Worm (Caenorhabditis elegans) whole organism, L3 larva: ENCODE data around the gene nekl-3.
A peak's percentile ranks its signal among the peaks of the same experiment; 100 is the strongest.

Experiments
- R02D3.7 ChIP-seq: fragments of 150-350 bp; optimal IDR thresholded peaks from 2 replicates; lab custom pipeline; 2014; ENCODE audit warnings: missing biosample characterization, missing genetic modification characterization
- ZK546.5 ChIP-seq: sonication (generic microtip); optimal IDR thresholded peaks from 2 replicates; lab custom pipeline; 2017; ENCODE audit warnings: missing biosample characterization, missing genetic modification characterization
- aly-2 ChIP-seq: fragments of 150-350 bp; optimal IDR thresholded peaks from 2 replicates; lab custom pipeline; 2014; ENCODE audit warnings: missing biosample characterization, missing genetic modification characterization
- ama-1 ChIP-seq: fragments of 150-350 bp; optimal IDR thresholded peaks from 2 replicates; lab custom pipeline; 2018
- ceh-16 ChIP-seq: sonication (generic microtip); optimal IDR thresholded peaks from 2 replicates; lab custom pipeline; 2017; ENCODE audit warnings: missing biosample characterization, missing genetic modification characterization
- ceh-28 ChIP-seq: fragments of 150-350 bp; optimal IDR thresholded peaks from 2 replicates; lab custom pipeline; 2014; ENCODE audit warnings: missing biosample characterization, missing genetic modification reagents, missing genetic modification characterization
- ceh-82 ChIP-seq: fragments of 150-350 bp; optimal IDR thresholded peaks from 2 replicates; lab custom pipeline; 2014; ENCODE audit warnings: missing biosample characterization, missing genetic modification characterization
- ceh-9 ChIP-seq: sonication (generic microtip); optimal IDR thresholded peaks from 2 replicates; lab custom pipeline; 2018; ENCODE audit warnings: missing biosample characterization, missing genetic modification characterization
- daf-12 ChIP-seq: fragments of 150-350 bp; optimal IDR thresholded peaks from 2 replicates; lab custom pipeline; 2014; ENCODE audit warnings: missing biosample characterization, missing genetic modification reagents, missing genetic modification characterization
- egl-27 ChIP-seq: sonication (generic microtip); optimal IDR thresholded peaks from 4 replicates; lab custom pipeline; 2017; ENCODE audit warnings: missing biosample characterization, missing genetic modification reagents, missing genetic modification characterization
- egl-5 ChIP-seq: fragments of 150-350 bp; optimal IDR thresholded peaks from 2 replicates; lab custom pipeline; 2017; ENCODE audit warnings: missing biosample characterization, missing genetic modification reagents, missing genetic modification characterization, inconsistent platforms
- elt-1 ChIP-seq: fragments of 150-350 bp; optimal IDR thresholded peaks from 2 replicates; lab custom pipeline; 2014; ENCODE audit warnings: missing biosample characterization, missing genetic modification characterization
- elt-2 ChIP-seq: sonication (generic microtip); optimal IDR thresholded peaks from 2 replicates; lab custom pipeline; 2016; ENCODE audit warnings: missing genetic modification reagents, mild to moderate bottlenecking, missing genetic modification characterization, missing compliant biosample characterization
- elt-3 ChIP-seq, 3 experiments: fragments of 150-350 bp in 1 of 3; sonication (generic microtip) in 2 of 3; optimal IDR thresholded peaks; 2 replicates in 2 of 3; 4 replicates in 1 of 3; lab custom pipeline; 2014 to 2017; ENCODE audit warnings: missing biosample characterization in 3 of 3, missing genetic modification characterization in 3 of 3
- eor-1 ChIP-seq, 2 experiments: fragments of 150-350 bp; optimal IDR thresholded peaks; 2 replicates each; lab custom pipeline; 2014 to 2018; ENCODE audit warnings: missing biosample characterization in 2 of 2, missing genetic modification characterization in 2 of 2
- fkh-10 ChIP-seq: sonication (generic microtip); optimal IDR thresholded peaks from 2 replicates; lab custom pipeline; 2017; ENCODE audit warnings: missing biosample characterization, missing genetic modification reagents, missing genetic modification characterization
- fkh-2 ChIP-seq: fragments of 150-350 bp; optimal IDR thresholded peaks from 2 replicates; lab custom pipeline; 2014; ENCODE audit warnings: missing biosample characterization, missing genetic modification reagents, missing genetic modification characterization
- fos-1 ChIP-seq: fragments of 150-350 bp; optimal IDR thresholded peaks from 2 replicates; lab custom pipeline; 2014; ENCODE audit warnings: missing biosample characterization, missing genetic modification characterization
- hmg-11 ChIP-seq: sonication (generic microtip); optimal IDR thresholded peaks from 2 replicates; lab custom pipeline; 2016; ENCODE audit warnings: missing genetic modification characterization, missing compliant biosample characterization
- jun-1 ChIP-seq: fragments of 150-350 bp; optimal IDR thresholded peaks from 2 replicates; lab custom pipeline; 2014; ENCODE audit warnings: missing biosample characterization, missing genetic modification reagents, missing genetic modification characterization
- lin-15B ChIP-seq: fragments of 150-350 bp; optimal IDR thresholded peaks from 2 replicates; lab custom pipeline; 2014; ENCODE audit warnings: missing biosample characterization, missing genetic modification characterization
- lin-39 ChIP-seq: fragments of 150-350 bp; optimal IDR thresholded peaks from 2 replicates; lab custom pipeline; 2018; ENCODE audit warnings: missing biosample characterization, missing genetic modification reagents, missing genetic modification characterization
- lsy-12 ChIP-seq: sonication (generic microtip); optimal IDR thresholded peaks from 2 replicates; lab custom pipeline; 2016; ENCODE audit warnings: mild to moderate bottlenecking, missing genetic modification characterization, missing compliant biosample characterization
- mdl-1 ChIP-seq: fragments of 150-350 bp; optimal IDR thresholded peaks from 2 replicates; lab custom pipeline; 2014; ENCODE audit warnings: missing biosample characterization, missing genetic modification characterization
- mml-1 ChIP-seq: fragments of 150-350 bp; sonication (generic microtip); optimal IDR thresholded peaks from 3 replicates; lab custom pipeline; 2014; ENCODE audit warnings: missing biosample characterization, missing genetic modification characterization
- nfya-1 ChIP-seq: sonication (generic microtip); optimal IDR thresholded peaks from 2 replicates; lab custom pipeline; 2017; ENCODE audit warnings: missing genetic modification characterization, mild to moderate bottlenecking, missing compliant biosample characterization, antibody characterized with exemption, moderate library complexity; ENCODE audit not compliant: insufficient read depth
- nhr-11 ChIP-seq: fragments of 150-350 bp; optimal IDR thresholded peaks from 2 replicates; lab custom pipeline; 2014; ENCODE audit warnings: missing biosample characterization, missing genetic modification characterization
- nhr-12 ChIP-seq: fragments of 150-350 bp; optimal IDR thresholded peaks from 2 replicates; lab custom pipeline; 2014; ENCODE audit warnings: missing biosample characterization, missing genetic modification characterization
- nhr-23 ChIP-seq: fragments of 150-350 bp; optimal IDR thresholded peaks from 2 replicates; lab custom pipeline; 2014; ENCODE audit warnings: missing biosample characterization, missing genetic modification reagents, missing genetic modification characterization
- nhr-237 ChIP-seq: fragments of 150-350 bp; optimal IDR thresholded peaks from 2 replicates; lab custom pipeline; 2014; ENCODE audit warnings: missing biosample characterization, missing genetic modification characterization
- nhr-25 ChIP-seq: sonication (generic microtip); optimal IDR thresholded peaks from 2 replicates; lab custom pipeline; 2017; ENCODE audit warnings: missing biosample characterization, missing genetic modification characterization
- nhr-28 ChIP-seq: fragments of 150-350 bp; optimal IDR thresholded peaks from 2 replicates; lab custom pipeline; 2014; ENCODE audit warnings: missing biosample characterization, missing genetic modification characterization
- nhr-43 ChIP-seq: sonication (generic microtip); optimal IDR thresholded peaks from 2 replicates; lab custom pipeline; 2016; ENCODE audit warnings: mild to moderate bottlenecking, missing genetic modification characterization, missing compliant biosample characterization; ENCODE audit not compliant: poor library complexity, severe bottlenecking
- nhr-67 ChIP-seq: fragments of 150-350 bp; optimal IDR thresholded peaks from 2 replicates; lab custom pipeline; 2014; ENCODE audit warnings: missing biosample characterization, missing genetic modification characterization
- nhr-76 ChIP-seq: fragments of 150-350 bp; sonication (generic microtip); optimal IDR thresholded peaks from 5 replicates; lab custom pipeline; 2014; ENCODE audit warnings: missing biosample characterization, missing genetic modification characterization
- nhr-77 ChIP-seq: fragments of 150-350 bp; optimal IDR thresholded peaks from 2 replicates; lab custom pipeline; 2014; ENCODE audit warnings: missing biosample characterization, missing genetic modification characterization
- pha-4 ChIP-seq: fragments of 150-350 bp; optimal IDR thresholded peaks from 2 replicates; lab custom pipeline; 2014; ENCODE audit warnings: missing biosample characterization, missing genetic modification reagents, missing genetic modification characterization
- pqm-1 ChIP-seq: fragments of 150-350 bp; optimal IDR thresholded peaks from 2 replicates; lab custom pipeline; 2017; ENCODE audit warnings: missing biosample characterization, missing genetic modification characterization, inconsistent platforms
- sea-2 ChIP-seq: fragments of 150-350 bp; sonication (generic microtip); optimal IDR thresholded peaks from 4 replicates; lab custom pipeline; 2014; ENCODE audit warnings: missing biosample characterization, missing genetic modification reagents, missing genetic modification characterization
- skn-1 ChIP-seq: fragments of 150-350 bp; optimal IDR thresholded peaks from 2 replicates; lab custom pipeline; 2014; ENCODE audit warnings: missing biosample characterization, missing genetic modification characterization
- snpc-4 ChIP-seq: fragments of 150-350 bp; optimal IDR thresholded peaks from 2 replicates; lab custom pipeline; 2014; ENCODE audit warnings: missing biosample characterization, missing genetic modification characterization
- tbx-2 ChIP-seq: sonication (generic microtip); optimal IDR thresholded peaks from 2 replicates; lab custom pipeline; 2016; ENCODE audit warnings: mild to moderate bottlenecking, missing genetic modification characterization, missing compliant biosample characterization
- unc-39 ChIP-seq: sonication (generic microtip); optimal IDR thresholded peaks from 4 replicates; lab custom pipeline; 2017; ENCODE audit warnings: missing biosample characterization, missing genetic modification characterization
- unc-62 ChIP-seq: fragments of 150-350 bp; sonication (generic microtip); optimal IDR thresholded peaks from 4 replicates; lab custom pipeline; 2014; ENCODE audit warnings: missing biosample characterization, missing genetic modification reagents, missing genetic modification characterization
- zag-1 ChIP-seq: fragments of 150-350 bp; optimal IDR thresholded peaks from 2 replicates; lab custom pipeline; 2014; ENCODE audit warnings: missing biosample characterization, missing genetic modification characterization
- ztf-11 ChIP-seq: fragments of 150-350 bp; optimal IDR thresholded peaks from 2 replicates; lab custom pipeline; 2014; ENCODE audit warnings: missing biosample characterization, missing genetic modification characterization
- ztf-4 ChIP-seq: fragments of 150-350 bp; optimal IDR thresholded peaks from 2 replicates; lab custom pipeline; 2014; ENCODE audit warnings: missing biosample characterization, missing genetic modification characterization

nekl-3 gene

ce11 chrX:12425427-12425826, 34.1 kb upstream of the nekl-3 start, which contains the start of gene T24D3.2:
T24D3.2 (plus strand) TSS chrX:12425730.
- TF ChIP-seq ceh-28 (tag; lab: Kevin White, UChicago) (peak; percentile 61), nhr-11 (tag; lab: Kevin White, UChicago) (no peak), fos-1 (tag; lab: Kevin White, UChicago) (no peak), sea-2 (GFP tag; lab: Kevin White, UChicago) (no peak), unc-39 (tag; lab: Kevin White, UChicago) (no peak), nhr-23 (tag; lab: Kevin White, UChicago) (peak; percentile 80), elt-1 (tag; lab: Kevin White, UChicago) (no peak), nhr-76 (tag; lab: Kevin White, UChicago) (peak; percentile 80), zag-1 (tag; lab: Kevin White, UChicago) (no peak), tbx-2 (tag; lab: Kevin White, UChicago) (peak; percentile 30), pha-4 (no peak), skn-1 (tag; lab: Kevin White, UChicago) (no peak), nfya-1 (tag; lab: Kevin White, UChicago) (no peak), ztf-11 (tag; lab: Kevin White, UChicago) (no peak), elt-3 (tag; optimal IDR thresholded peaks at IDR 0.05; lab: Kevin White, UChicago) (peak; percentile 42 to 88 (median 53)), R02D3.7 (peak; percentile 18), nhr-12 (no peak), eor-1 (tag; optimal IDR thresholded peaks at IDR 0.05; lab: Kevin White, UChicago) (no peak), nhr-237 (tag; lab: Kevin White, UChicago) (no peak), elt-2 (tag; lab: Kevin White, UChicago) (no peak), mml-1 (tag; lab: Kevin White, UChicago) (no peak), aly-2 (no peak), nhr-28 (tag; lab: Kevin White, UChicago) (no peak), egl-27 (tag; lab: Kevin White, UChicago) (peak; percentile 12), lin-15B (tag; lab: Kevin White, UChicago) (no peak), daf-12 (tag; lab: Kevin White, UChicago) (no peak), snpc-4 (no peak), nhr-25 (tag; lab: Kevin White, UChicago) (peak; percentile 70), nhr-67 (tag; lab: Kevin White, UChicago) (no peak), nhr-77 (no peak), lin-39 (tag; lab: Kevin White, UChicago) (no peak), ztf-4 (tag; lab: Kevin White, UChicago) (no peak), pqm-1 (tag; lab: Kevin White, UChicago) (no peak), hmg-11 (no peak), egl-5 (tag; lab: Kevin White, UChicago) (no peak), ama-1 (lab: Kevin White, UChicago) (no peak), unc-62 (peak; percentile 20), fkh-10 (no peak), ceh-16 (tag; lab: Kevin White, UChicago) (no peak), fkh-2 (tag; lab: Kevin White, UChicago) (no peak), mdl-1 (tag; lab: Kevin White, UChicago) (peak; percentile 13), ZK546.5 (no peak), nhr-43 (peak; percentile 91), ceh-82 (no peak), lsy-12 (no peak), ceh-9 (tag; lab: Kevin White, UChicago) (no peak), jun-1 (no peak)

- TF ChIP-seq nhr-237 (tag; lab: Kevin White, UChicago), result no peak
- no peak for TF ChIP-seq R02D3.7
- no peak for TF ChIP-seq egl-27 (tag; lab: Kevin White, UChicago)
- peak; percentile 17 for TF ChIP-seq unc-62
- peak; percentile 34 for TF ChIP-seq nhr-43
- no peak for TF ChIP-seq nhr-12
- no peak for TF ChIP-seq daf-12 (tag; lab: Kevin White, UChicago)
- no peak for TF ChIP-seq snpc-4
- TF ChIP-seq nhr-77, result no peak
- no peak for TF ChIP-seq nhr-67 (tag; lab: Kevin White, UChicago)
- TF ChIP-seq elt-3 (tag; optimal IDR thresholded peaks at IDR 0.05; lab: Kevin White, UChicago), result no peak
- peak; percentile 68 for TF ChIP-seq nhr-23 (tag; lab: Kevin White, UChicago)
- no peak for TF ChIP-seq ama-1 (lab: Kevin White, UChicago)
- TF ChIP-seq lin-15B (tag; lab: Kevin White, UChicago), result no peak
- peak; percentile 19 for TF ChIP-seq nhr-25 (tag; lab: Kevin White, UChicago)
These were observed 31.3 kb upstream of the nekl-3 start for ce11 chrX:12422580-12422979.
